Worm (Caenorhabditis elegans) whole organism, early embryonic: ENCODE results near the gene T23B7.3.
A peak's percentile ranks its signal among the peaks of the same experiment; 100 is the strongest.

Source experiments
- B0310.2 ChIP-seq: sonication (generic microtip); optimal IDR thresholded peaks from 2 replicates; lab custom pipeline; 2016; ENCODE audit warnings: mild to moderate bottlenecking, missing genetic modification characterization, missing compliant biosample characterization
- F13C5.2 ChIP-seq: sonication (generic microtip); optimal IDR thresholded peaks from 2 replicates; lab custom pipeline; 2017; ENCODE audit warnings: mild to moderate bottlenecking, missing genetic modification characterization, inconsistent platforms, missing compliant biosample characterization
- aly-1 ChIP-seq: sonication (generic microtip); optimal IDR thresholded peaks from 2 replicates; lab custom pipeline; 2016; ENCODE audit warnings: missing genetic modification characterization, missing compliant biosample characterization
- ama-1 ChIP-seq: fragments of 150-350 bp; optimal IDR thresholded peaks from 2 replicates; lab custom pipeline; 2014
- ceh-13 ChIP-seq: fragments of 200-800 bp; sonication (Bioruptor generic); optimal IDR thresholded peaks from 2 replicates; lab custom pipeline; 2018; ENCODE audit warnings: mild to moderate bottlenecking, missing genetic modification characterization, missing compliant biosample characterization
- ceh-36 ChIP-seq: sonication (generic microtip); optimal IDR thresholded peaks from 2 replicates; lab custom pipeline; 2016; ENCODE audit warnings: missing genetic modification characterization, inconsistent platforms, missing compliant biosample characterization
- ets-7 ChIP-seq: sonication (generic microtip); optimal IDR thresholded peaks from 2 replicates; lab custom pipeline; 2016; ENCODE audit warnings: missing genotype, missing genetic modification characterization, missing compliant biosample characterization
- flt-1 ChIP-seq: fragments of 200-800 bp; sonication (Bioruptor generic); IDR thresholded peaks from 2 replicates; pipeline ENCODE4 v1.3.6; 2022; ENCODE audit warnings: missing genetic modification characterization, missing compliant biosample characterization
- hmbx-1 ChIP-seq: sonication (generic microtip); optimal IDR thresholded peaks from 2 replicates; lab custom pipeline; 2016; ENCODE audit warnings: mild to moderate bottlenecking, missing genetic modification characterization, missing compliant biosample characterization
- hmg-4 ChIP-seq: fragments of 200-800 bp; sonication (Bioruptor generic); optimal IDR thresholded peaks from 2 replicates; lab custom pipeline; 2018; ENCODE audit warnings: mild to moderate bottlenecking, missing genetic modification characterization, missing compliant biosample characterization
- hnd-1 ChIP-seq: sonication (generic microtip); optimal IDR thresholded peaks from 2 replicates; lab custom pipeline; 2016; ENCODE audit warnings: missing genetic modification characterization, missing compliant biosample characterization
- pes-1 ChIP-seq: fragments of 200-800 bp; sonication (Bioruptor generic); IDR thresholded peaks from 2 replicates; pipeline ENCODE4 v1.3.6; 2022; ENCODE audit warnings: missing genetic modification reagents, missing genetic modification characterization, missing compliant biosample characterization
- scrt-1 ChIP-seq: fragments of 200-800 bp; sonication (Bioruptor generic); IDR thresholded peaks from 2 replicates; pipeline ENCODE4 v1.3.6; 2022; ENCODE audit warnings: missing genetic modification characterization, missing compliant biosample characterization
- sea-1 ChIP-seq: fragments of 200-800 bp; sonication (Bioruptor generic); conservative IDR thresholded peaks from 2 replicates; pipeline ENCODE4 v1.3.6; 2022; ENCODE audit warnings: missing genetic modification characterization, missing compliant biosample characterization
- tbx-11 ChIP-seq: fragments of 200-800 bp; sonication (Bioruptor generic); IDR thresholded peaks from 2 replicates; pipeline ENCODE4 v1.3.6; 2022; ENCODE audit warnings: missing genetic modification characterization, missing compliant biosample characterization
- tbx-37 ChIP-seq: fragments of 200-800 bp; sonication (Bioruptor generic); conservative IDR thresholded peaks from 2 replicates; pipeline ENCODE4 v1.3.6; 2022; ENCODE audit warnings: missing genetic modification reagents, missing genetic modification characterization, missing compliant biosample characterization
- tra-4 ChIP-seq: sonication (generic microtip); optimal IDR thresholded peaks from 2 replicates; lab custom pipeline; 2017; ENCODE audit warnings: missing genetic modification characterization, missing compliant biosample characterization

Gene T23B7.3

DNA sequence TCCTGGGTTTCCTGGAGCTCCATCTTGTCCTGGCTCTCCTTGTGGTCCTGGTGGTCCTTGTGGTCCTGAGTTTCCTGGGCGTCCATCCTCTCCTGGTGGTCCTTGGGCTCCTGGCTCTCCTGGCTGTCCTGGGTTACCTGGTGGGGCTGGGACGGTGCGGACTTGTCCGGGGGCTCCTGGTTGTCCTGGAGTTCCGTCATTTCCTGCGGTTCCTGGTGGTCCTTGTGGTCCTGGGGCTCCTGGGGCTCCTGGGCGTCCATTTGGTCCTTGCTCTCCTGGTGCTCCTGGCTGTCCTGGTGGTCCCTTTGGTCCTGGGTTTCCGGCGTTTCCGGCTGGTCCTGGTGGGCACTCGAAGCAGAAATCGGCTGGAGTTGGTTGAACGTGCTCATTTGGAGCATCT, 22.4 kb downstream of the T23B7.3 start:
- TF ChIP-seq sea-1 = 0 out of 2 replicates have a peak, but pooled peaks have one; percentile 24

DNA sequence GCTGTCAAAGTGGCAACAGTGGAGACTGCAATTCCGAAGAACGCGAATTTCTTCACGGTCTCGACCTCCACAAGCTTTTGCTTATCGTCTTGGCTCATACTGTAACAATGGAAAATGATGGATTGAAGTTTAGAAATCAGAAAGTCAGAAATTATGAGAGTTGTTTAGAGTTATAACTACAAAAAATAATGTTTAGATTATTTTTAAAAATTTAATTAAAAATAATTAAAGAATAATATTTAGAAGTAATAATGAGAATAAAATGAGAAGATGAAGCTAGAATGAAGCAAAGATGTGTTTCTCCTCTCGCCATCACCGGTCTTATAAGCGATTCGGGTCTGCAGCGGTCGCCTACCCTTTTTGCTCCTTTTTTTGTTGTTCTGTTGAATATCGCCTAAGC, 23.0 kb downstream of the T23B7.3 start, which contains the start of gene col-73:
Gene col-73 (minus strand): TSS at position 101 of the 400 bp plus-strand sequence.
- TF ChIP-seq hmbx-1 (tag; lab: Kevin White, UChicago) (no peak), pes-1 (GFP tag; lab: Robert Waterston, UW) (no peak), B0310.2 (tag; lab: Kevin White, UChicago) (no peak), hnd-1 (tag; lab: Kevin White, UChicago) (no peak)

DNA sequence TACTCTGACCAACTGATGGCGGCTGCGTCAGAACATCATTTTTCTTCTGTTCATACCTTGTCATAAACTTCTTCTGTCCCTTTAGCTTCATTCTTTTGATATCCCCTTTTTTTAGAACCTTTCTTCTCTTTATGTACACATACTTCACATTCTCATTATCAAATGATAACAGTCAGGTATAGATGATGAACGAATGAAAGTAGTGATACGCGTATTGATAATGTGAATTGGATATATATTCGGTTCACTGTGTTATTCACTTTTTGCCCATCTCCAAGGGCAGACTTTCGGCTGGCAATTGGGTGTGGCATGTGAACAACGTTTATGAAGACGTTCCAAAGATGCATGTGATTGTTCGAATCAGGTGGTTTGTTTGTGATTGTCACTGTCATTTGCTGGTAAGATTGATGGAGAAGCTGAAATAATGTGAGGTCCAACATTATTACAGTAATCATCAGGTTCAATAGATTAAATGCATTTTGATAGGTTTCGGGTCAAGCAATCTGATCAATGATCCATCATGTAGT, 24.4 kb downstream of the T23B7.3 start, which contains the start of gene F11G11.15:
Gene F11G11.15 (plus strand): TSS at position 511 of the 527 bp plus-strand sequence.
- TF ChIP-seq ceh-13 (GFP tag; lab: Kevin White, UChicago) = no peak

DNA sequence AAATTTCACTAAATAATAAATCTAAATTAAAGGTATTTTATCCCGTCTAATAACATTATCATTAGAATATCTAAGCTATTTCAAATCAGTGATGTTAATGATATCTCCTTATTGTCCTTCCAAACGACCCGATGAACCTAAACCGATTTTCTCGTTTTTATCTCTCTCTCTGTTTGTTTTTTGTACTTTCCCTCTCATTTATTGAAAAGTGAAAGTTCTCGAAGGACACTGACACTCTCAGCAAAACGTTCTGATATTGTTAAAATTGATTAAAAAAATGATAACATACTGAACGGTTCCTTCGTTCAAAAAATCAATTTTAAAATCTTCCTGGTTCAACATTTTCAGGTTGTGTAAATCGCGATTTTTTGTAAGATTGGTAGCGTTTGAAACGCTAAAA, 26.1 kb downstream of the T23B7.3 start, which contains the start of gene F11G11.13:
Gene F11G11.13 (minus strand): TSS at position 89 of the 400 bp plus-strand sequence.
- no peak for TF ChIP-seq tbx-11 (GFP tag; lab: Robert Waterston, UW)
- no peak for TF ChIP-seq ets-7 (tag; lab: Kevin White, UChicago)
- TF ChIP-seq F13C5.2 (tag; lab: Kevin White, UChicago) = no peak
- TF ChIP-seq ceh-36 (tag; lab: Kevin White, UChicago) = no peak
- TF ChIP-seq hmbx-1 (tag; lab: Kevin White, UChicago) = no peak
- TF ChIP-seq scrt-1 (GFP tag; lab: Robert Waterston, UW) = no peak
- TF ChIP-seq pes-1 (GFP tag; lab: Robert Waterston, UW) = no peak
- TF ChIP-seq ceh-13 (GFP tag; lab: Kevin White, UChicago) = no peak

DNA sequence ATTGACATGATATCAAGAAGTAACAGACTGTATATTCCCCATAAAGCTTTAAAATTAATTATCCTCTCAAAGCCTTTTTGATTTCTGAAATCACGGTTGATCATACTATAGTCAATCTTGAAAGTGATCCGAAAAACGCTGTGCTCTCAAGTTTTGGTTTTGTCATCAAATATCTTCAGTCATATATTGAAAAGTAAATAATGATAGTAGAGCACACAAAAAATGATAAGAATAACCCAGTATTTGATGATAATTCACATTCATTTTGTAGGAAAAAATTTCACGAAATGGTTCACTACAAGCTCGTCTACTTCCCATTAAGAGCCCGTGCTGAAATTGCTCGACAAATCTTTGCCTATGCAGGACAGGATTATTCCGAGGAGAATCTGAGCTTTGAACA, 29.6 kb downstream of the T23B7.3 start, which contains the start of gene gst-6:
Gene gst-6 (plus strand): TSS at position 263 of the 400 bp plus-strand sequence.
- TF ChIP-seq hmg-4 (GFP tag; lab: Kevin White, UChicago) (no peak), flt-1 (GFP tag; lab: Robert Waterston, UW) (no peak), ceh-36 (tag; lab: Kevin White, UChicago) (no peak), tra-4 (tag; lab: Kevin White, UChicago) (no peak), pes-1 (GFP tag; lab: Robert Waterston, UW) (no peak), ama-1 (lab: Kevin White, UChicago) (no peak), scrt-1 (GFP tag; lab: Robert Waterston, UW) (no peak), sea-1 (no peak), F13C5.2 (tag; lab: Kevin White, UChicago) (no peak), B0310.2 (tag; lab: Kevin White, UChicago) (no peak), tbx-11 (GFP tag; lab: Robert Waterston, UW) (no peak), hnd-1 (tag; lab: Kevin White, UChicago) (no peak), tbx-37 (GFP tag; lab: Robert Waterston, UW) (no peak), hmbx-1 (tag; lab: Kevin White, UChicago) (no peak)

- TF ChIP-seq B0310.2 (tag; lab: Kevin White, UChicago) = no peak
- no peak for TF ChIP-seq ceh-36 (tag; lab: Kevin White, UChicago)
- no peak for TF ChIP-seq scrt-1 (GFP tag; lab: Robert Waterston, UW)
- no peak for TF ChIP-seq tra-4 (tag; lab: Kevin White, UChicago)
- TF ChIP-seq tbx-37 (GFP tag; lab: Robert Waterston, UW) = no peak
- no peak for TF ChIP-seq ets-7 (tag; lab: Kevin White, UChicago)
- TF ChIP-seq tbx-11 (GFP tag; lab: Robert Waterston, UW) = no peak
- no peak for TF ChIP-seq hmg-4 (GFP tag; lab: Kevin White, UChicago)
- no peak for TF ChIP-seq aly-1 (tag; lab: Kevin White, UChicago)
- no peak for TF ChIP-seq hmbx-1 (tag; lab: Kevin White, UChicago)
- no peak for TF ChIP-seq flt-1 (GFP tag; lab: Robert Waterston, UW)
- TF ChIP-seq hnd-1 (tag; lab: Kevin White, UChicago) = no peak
- TF ChIP-seq F13C5.2 (tag; lab: Kevin White, UChicago) = no peak
Observed at ce11 chrII:4881727-4882126, 31.7 kb downstream of the T23B7.3 start, which contains the start of gene gst-7. TSS of gene gst-7 (plus strand) at chrII:4882062.

DNA sequence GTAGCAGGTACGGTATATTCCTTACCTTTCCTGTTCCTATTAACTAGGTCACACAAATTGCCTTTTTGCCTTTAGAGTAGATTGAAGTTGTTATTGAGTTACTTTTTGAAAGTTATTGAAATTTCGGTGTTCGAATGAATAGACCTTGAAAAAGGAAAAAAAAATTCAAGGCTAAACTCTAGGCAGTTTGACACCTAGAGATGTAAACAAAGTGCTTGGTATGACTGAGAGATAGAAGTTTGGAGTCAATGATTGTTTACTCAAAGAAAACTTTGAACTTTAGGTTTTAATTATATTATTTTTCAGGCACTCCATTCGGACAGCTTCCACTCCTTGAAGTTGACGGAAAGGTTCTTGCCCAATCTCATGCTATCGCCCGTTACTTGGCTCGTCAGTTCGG, 32.5 kb downstream of the T23B7.3 start:
- TF ChIP-seq B0310.2 (tag; lab: Kevin White, UChicago) (no peak), hnd-1 (tag; lab: Kevin White, UChicago) (no peak), flt-1 (GFP tag; lab: Robert Waterston, UW) (no peak), ceh-13 (GFP tag; lab: Kevin White, UChicago) (no peak), scrt-1 (GFP tag; lab: Robert Waterston, UW) (no peak), sea-1 (no peak), tra-4 (tag; lab: Kevin White, UChicago) (no peak), tbx-37 (GFP tag; lab: Robert Waterston, UW) (no peak), F13C5.2 (tag; lab: Kevin White, UChicago) (no peak), ets-7 (tag; lab: Kevin White, UChicago) (no peak), tbx-11 (GFP tag; lab: Robert Waterston, UW) (no peak), hmbx-1 (tag; lab: Kevin White, UChicago) (no peak), pes-1 (GFP tag; lab: Robert Waterston, UW) (no peak)

DNA sequence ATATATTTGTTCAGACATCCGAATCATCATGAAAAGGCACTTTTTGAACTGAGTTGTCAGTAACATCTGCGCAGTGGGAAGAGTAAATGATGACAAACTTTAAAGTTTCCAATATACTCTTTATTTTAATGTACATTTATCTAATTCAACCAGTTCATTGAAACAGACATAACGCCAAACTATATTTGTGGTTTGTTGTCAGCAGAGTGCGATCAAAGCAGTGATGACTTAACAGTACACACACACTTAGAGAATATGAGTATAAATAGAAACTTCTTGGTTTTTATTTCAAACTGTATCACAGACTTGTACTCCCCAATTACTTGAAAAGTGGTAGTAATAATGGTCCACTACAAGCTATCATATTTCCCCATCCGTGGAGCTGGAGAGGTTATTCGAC, 33.4 kb downstream of the T23B7.3 start, which contains the start of gene gst-8:
Gene gst-8 (plus strand): TSS at position 301 of the 400 bp plus-strand sequence.
- TF ChIP-seq B0310.2 (tag; lab: Kevin White, UChicago) (no peak), tbx-37 (GFP tag; lab: Robert Waterston, UW) (no peak), ama-1 (lab: Kevin White, UChicago) (no peak), tbx-11 (GFP tag; lab: Robert Waterston, UW) (no peak), hmg-4 (GFP tag; lab: Kevin White, UChicago) (no peak), tra-4 (tag; lab: Kevin White, UChicago) (no peak), F13C5.2 (tag; lab: Kevin White, UChicago) (no peak), hnd-1 (tag; lab: Kevin White, UChicago) (no peak), flt-1 (GFP tag; lab: Robert Waterston, UW) (no peak), sea-1 (no peak), scrt-1 (GFP tag; lab: Robert Waterston, UW) (no peak), hmbx-1 (tag; lab: Kevin White, UChicago) (no peak), ceh-36 (tag; lab: Kevin White, UChicago) (no peak), ets-7 (tag; lab: Kevin White, UChicago) (no peak), pes-1 (GFP tag; lab: Robert Waterston, UW) (no peak), aly-1 (tag; lab: Kevin White, UChicago) (no peak), ceh-13 (GFP tag; lab: Kevin White, UChicago) (no peak)
